Worm (Caenorhabditis elegans) whole organism, late embryonic: Measurements from ENCODE around the gene hsp-6.
A peak's percentile ranks its signal among the peaks of the same experiment; 100 is the strongest.

Source experiments
- C08G9.2 ChIP-seq: sonication (generic microtip); optimal IDR thresholded peaks from 2 replicates; lab custom pipeline; 2016; ENCODE audit warnings: mild to moderate bottlenecking, missing genetic modification characterization, moderate library complexity, missing compliant biosample characterization
- F13H6.1 ChIP-seq: sonication (generic microtip); optimal IDR thresholded peaks from 2 replicates; lab custom pipeline; 2016; ENCODE audit warnings: missing genetic modification characterization, missing compliant biosample characterization
- K02D7.2 ChIP-seq: sonication (generic microtip); optimal IDR thresholded peaks from 2 replicates; lab custom pipeline; 2017; ENCODE audit warnings: mild to moderate bottlenecking, missing genetic modification characterization, missing compliant biosample characterization
- Y22D7AL.16 ChIP-seq: sonication (generic microtip); optimal IDR thresholded peaks from 2 replicates; lab custom pipeline; 2016; ENCODE audit warnings: missing genetic modification characterization, missing compliant biosample characterization
- ahr-1 ChIP-seq: sonication (generic microtip); optimal IDR thresholded peaks from 2 replicates; lab custom pipeline; 2016; ENCODE audit warnings: missing genetic modification characterization, missing compliant biosample characterization
- ceh-18 ChIP-seq: sonication (generic microtip); optimal IDR thresholded peaks from 2 replicates; lab custom pipeline; 2016; ENCODE audit warnings: missing genetic modification characterization, missing compliant biosample characterization
- ceh-19 ChIP-seq: fragments of 200-800 bp; sonication (Bioruptor generic); optimal IDR thresholded peaks from 2 replicates; lab custom pipeline; 2018; ENCODE audit warnings: mild to moderate bottlenecking, missing genetic modification characterization, missing compliant biosample characterization
- ceh-2 ChIP-seq: sonication (generic microtip); optimal IDR thresholded peaks from 2 replicates; lab custom pipeline; 2016; ENCODE audit warnings: missing genotype, missing genetic modification characterization, missing compliant biosample characterization
- ceh-30 ChIP-seq: fragments of 150-350 bp; optimal IDR thresholded peaks from 2 replicates; lab custom pipeline; 2014; ENCODE audit warnings: missing biosample characterization, missing genetic modification characterization
- ceh-31 ChIP-seq: sonication (generic microtip); optimal IDR thresholded peaks from 2 replicates; lab custom pipeline; 2016; ENCODE audit warnings: missing genetic modification characterization, missing compliant biosample characterization
- ceh-34 ChIP-seq: sonication (generic microtip); optimal IDR thresholded peaks from 2 replicates; lab custom pipeline; 2016; ENCODE audit warnings: mild to moderate bottlenecking, missing genetic modification characterization, missing compliant biosample characterization
- ceh-45 ChIP-seq: fragments of 200-800 bp; sonication (Bioruptor generic); IDR thresholded peaks from 2 replicates; pipeline ENCODE4 v1.3.6; 2022; ENCODE audit warnings: missing genetic modification reagents, missing genetic modification characterization, missing compliant biosample characterization
- ceh-9 ChIP-seq: sonication (generic microtip); optimal IDR thresholded peaks from 2 replicates; lab custom pipeline; 2016; ENCODE audit warnings: mild to moderate bottlenecking, missing genetic modification characterization, inconsistent platforms, missing compliant biosample characterization
- dmd-4 ChIP-seq: sonication (generic microtip); optimal IDR thresholded peaks from 2 replicates; lab custom pipeline; 2016; ENCODE audit warnings: borderline replicate concordance, missing genetic modification characterization, missing compliant biosample characterization
- dve-1 ChIP-seq: sonication (generic microtip); optimal IDR thresholded peaks from 2 replicates; lab custom pipeline; 2017; ENCODE audit warnings: antibody characterized with exemption, mild to moderate bottlenecking, missing genetic modification characterization, missing compliant biosample characterization
- elt-2 ChIP-seq: sonication (generic microtip); optimal IDR thresholded peaks from 2 replicates; lab custom pipeline; 2016; ENCODE audit warnings: missing genetic modification reagents, missing genetic modification characterization, missing compliant biosample characterization
- ets-4 ChIP-seq: sonication (generic microtip); optimal IDR thresholded peaks from 2 replicates; lab custom pipeline; 2016; ENCODE audit warnings: missing genetic modification characterization, missing compliant biosample characterization
- eyg-1 ChIP-seq: sonication (generic microtip); optimal IDR thresholded peaks from 2 replicates; lab custom pipeline; 2016; ENCODE audit warnings: missing genotype, missing genetic modification characterization, missing compliant biosample characterization
- fax-1 ChIP-seq: sonication (generic microtip); optimal IDR thresholded peaks from 2 replicates; lab custom pipeline; 2016; ENCODE audit warnings: missing genotype, missing genetic modification characterization, missing compliant biosample characterization
- gmeb-2 ChIP-seq: sonication (generic microtip); optimal IDR thresholded peaks from 2 replicates; lab custom pipeline; 2016; ENCODE audit warnings: missing genetic modification characterization, inconsistent platforms, missing compliant biosample characterization
- hlh-13 ChIP-seq: fragments of 200-800 bp; sonication (Bioruptor generic); optimal IDR thresholded peaks from 2 replicates; lab custom pipeline; 2018; ENCODE audit warnings: mild to moderate bottlenecking, missing genetic modification characterization, missing compliant biosample characterization
- hlh-15 ChIP-seq: sonication (generic microtip); optimal IDR thresholded peaks from 2 replicates; lab custom pipeline; 2016; ENCODE audit warnings: missing genetic modification characterization, missing compliant biosample characterization
- hlh-30 ChIP-seq: sonication (generic microtip); optimal IDR thresholded peaks from 2 replicates; lab custom pipeline; 2017; ENCODE audit warnings: antibody characterized with exemption, missing genetic modification characterization, missing compliant biosample characterization; ENCODE audit not compliant: insufficient read depth
- hlh-8 ChIP-seq: sonication (generic microtip); optimal IDR thresholded peaks from 2 replicates; lab custom pipeline; 2016; ENCODE audit warnings: missing genotype, missing genetic modification characterization, missing compliant biosample characterization
- nfya-1 ChIP-seq: sonication (generic microtip); optimal IDR thresholded peaks from 2 replicates; lab custom pipeline; 2017; ENCODE audit warnings: missing genetic modification characterization, mild to moderate bottlenecking, missing compliant biosample characterization, antibody characterized with exemption, moderate library complexity
- pat-9 ChIP-seq: fragments of 200-800 bp; sonication (Bioruptor generic); optimal IDR thresholded peaks from 2 replicates; lab custom pipeline; 2018; ENCODE audit warnings: mild to moderate bottlenecking, missing genetic modification characterization, moderate library complexity, missing compliant biosample characterization
- pax-1 ChIP-seq: fragments of 150-350 bp; optimal IDR thresholded peaks from 2 replicates; lab custom pipeline; 2014; ENCODE audit warnings: missing biosample characterization, missing genetic modification characterization
- pqm-1 ChIP-seq: sonication (generic microtip); optimal IDR thresholded peaks from 2 replicates; lab custom pipeline; 2016; ENCODE audit warnings: missing genetic modification characterization, missing compliant biosample characterization
- pros-1 ChIP-seq: fragments of 150-350 bp; optimal IDR thresholded peaks from 2 replicates; lab custom pipeline; 2014; ENCODE audit warnings: missing biosample characterization, missing genetic modification reagents, missing genetic modification characterization
- rnt-1 ChIP-seq: sonication (generic microtip); optimal IDR thresholded peaks from 2 replicates; lab custom pipeline; 2016; ENCODE audit warnings: missing genetic modification characterization, missing compliant biosample characterization
- sox-4 ChIP-seq: sonication (generic microtip); optimal IDR thresholded peaks from 2 replicates; lab custom pipeline; 2017; ENCODE audit warnings: mild to moderate bottlenecking, missing genetic modification characterization, inconsistent platforms, missing compliant biosample characterization
- syd-9 ChIP-seq: sonication (generic microtip); optimal IDR thresholded peaks from 2 replicates; lab custom pipeline; 2016; ENCODE audit warnings: mild to moderate bottlenecking, missing genetic modification characterization, moderate library complexity, missing compliant biosample characterization
- tbx-2 ChIP-seq: sonication (generic microtip); optimal IDR thresholded peaks from 2 replicates; lab custom pipeline; 2016; ENCODE audit warnings: missing genetic modification characterization, missing compliant biosample characterization
- ttx-3 ChIP-seq: sonication (generic microtip); optimal IDR thresholded peaks from 2 replicates; lab custom pipeline; 2016; ENCODE audit warnings: missing genetic modification reagents, missing genetic modification characterization, missing compliant biosample characterization
- unc-3 ChIP-seq, 2 experiments: fragments of 200-800 bp in 1 of 2; sonication (Bioruptor generic) in 1 of 2; sonication (generic microtip) in 1 of 2; conservative IDR thresholded peaks in 1 of 2; optimal IDR thresholded peaks in 1 of 2; 2 replicates each; pipeline versions ENCODE4 v1.3.6 to Lab custom; 2016 to 2022; ENCODE audit warnings: missing compliant biosample characterization in 2 of 2, missing genetic modification characterization in 2 of 2, missing genetic modification reagents in 1 of 2
- unc-42 ChIP-seq: sonication (generic microtip); optimal IDR thresholded peaks from 2 replicates; lab custom pipeline; 2016; ENCODE audit warnings: missing genotype, missing genetic modification characterization, missing compliant biosample characterization
- unc-55 ChIP-seq: sonication (generic microtip); optimal IDR thresholded peaks from 2 replicates; lab custom pipeline; 2017; ENCODE audit warnings: missing biosample characterization, missing genetic modification reagents, missing genetic modification characterization
- unc-86 ChIP-seq: sonication (generic microtip); optimal IDR thresholded peaks from 2 replicates; lab custom pipeline; 2016; ENCODE audit warnings: missing genetic modification characterization, missing compliant biosample characterization
- ztf-16 ChIP-seq: sonication (generic microtip); optimal IDR thresholded peaks from 2 replicates; lab custom pipeline; 2017; ENCODE audit warnings: missing genetic modification characterization, missing compliant biosample characterization

The hsp-6 gene

DNA sequence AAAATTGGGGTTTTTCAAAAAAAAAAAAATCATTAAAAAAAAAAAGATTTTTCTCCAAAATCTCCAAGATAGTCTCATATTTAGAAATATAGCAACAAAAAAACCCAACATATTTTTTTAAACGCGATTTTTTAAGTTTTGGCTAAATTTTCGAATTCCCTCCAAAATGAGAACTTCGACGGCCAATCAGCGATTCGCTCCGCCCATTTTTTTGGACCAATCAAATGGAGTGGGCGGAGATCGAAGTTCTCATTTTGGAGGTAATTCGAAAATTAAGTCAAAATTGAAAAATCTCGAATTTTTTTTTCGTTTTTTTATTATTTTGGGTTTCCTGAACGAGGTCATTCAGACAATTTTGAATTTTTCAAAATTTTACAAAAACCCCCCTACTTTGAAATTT, 12.7 kb downstream of the hsp-6 start:
- TF ChIP-seq nfya-1 (peak; percentile 53), C08G9.2 (tag; lab: Kevin White, UChicago) (no peak)

DNA sequence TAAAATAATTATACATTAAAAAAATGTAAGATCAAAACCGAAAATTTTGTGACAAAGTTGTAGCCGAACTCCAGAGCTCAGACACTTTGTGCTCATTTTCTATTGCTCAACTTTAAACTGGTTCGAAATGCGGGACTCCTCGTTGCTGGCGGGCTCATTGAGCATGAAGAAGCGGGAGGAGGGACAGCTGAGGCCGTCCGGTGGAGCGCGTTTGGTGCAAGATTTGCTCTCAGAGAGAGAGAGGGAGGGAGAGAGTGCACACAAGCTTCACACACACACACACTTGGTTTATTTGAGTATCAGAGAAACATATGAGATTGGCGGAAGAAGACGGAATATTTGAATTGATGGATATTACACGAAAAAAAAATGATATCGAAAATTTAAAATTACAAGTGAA, 15.9 kb downstream of the hsp-6 start:
- TF ChIP-seq hlh-8 (tag; lab: Kevin White, UChicago) (peak; percentile 4), nfya-1 (peak; percentile 56), C08G9.2 (tag; lab: Kevin White, UChicago) (no peak), F13H6.1 (tag; lab: Kevin White, UChicago) (no peak), pax-1 (tag; lab: Kevin White, UChicago) (no peak), fax-1 (tag; lab: Kevin White, UChicago) (no peak), pqm-1 (tag; lab: Kevin White, UChicago) (no peak), ceh-2 (peak; percentile 26), sox-4 (tag; lab: Kevin White, UChicago) (no peak), ceh-45 (GFP tag; lab: Robert Waterston, UW) (no peak), gmeb-2 (no peak), syd-9 (tag; lab: Kevin White, UChicago) (no peak), unc-55 (peak; percentile 43), unc-86 (tag; lab: Kevin White, UChicago) (no peak), hlh-15 (tag; lab: Kevin White, UChicago) (no peak), ceh-34 (tag; lab: Kevin White, UChicago) (peak; percentile 29), unc-42 (peak; percentile 24), tbx-2 (peak; percentile 40), ahr-1 (tag; lab: Kevin White, UChicago) (no peak), pros-1 (tag; lab: Kevin White, UChicago) (peak; percentile 43), elt-2 (no peak), dve-1 (no peak), hlh-13 (no peak), ets-4 (no peak), ttx-3 (tag; lab: Kevin White, UChicago) (no peak), rnt-1 (no peak), ceh-30 (tag; lab: Kevin White, UChicago) (no peak), dmd-4 (tag; lab: Kevin White, UChicago) (no peak), ztf-16 (no peak), ceh-19 (GFP tag; lab: Kevin White, UChicago) (peak; percentile 31), ceh-18 (tag; lab: Kevin White, UChicago) (peak; percentile 43), ceh-31 (tag; lab: Kevin White, UChicago) (peak; percentile 57), unc-3 (GFP tag; conservative IDR thresholded peaks at IDR 0.05; lab: Robert Waterston, UW) (no peak), unc-3 (tag; optimal IDR thresholded peaks at IDR 0.05; lab: Kevin White, UChicago) (no peak)
- TF ChIP-seq, all 69 proteins: peak for 11

- no peak for TF ChIP-seq ceh-18 (tag; lab: Kevin White, UChicago)
- no peak for TF ChIP-seq ceh-9 (tag; lab: Kevin White, UChicago)
- TF ChIP-seq tbx-2, result peak; percentile 3
- no peak for TF ChIP-seq eyg-1 (tag; lab: Kevin White, UChicago)
- no peak for TF ChIP-seq gmeb-2
These were observed 19.7 kb downstream of the hsp-6 start for ce11 chrV:4806859-4807258.

ce11 chrV:4805847-4806246, 20.7 kb downstream of the hsp-6 start, which contains the start of gene R02F11.3:
R02F11.3 (minus strand) TSS chrV:4805947.
- no peak for TF ChIP-seq pat-9 (tag; lab: Kevin White, UChicago)
- TF ChIP-seq K02D7.2 (tag; lab: Kevin White, UChicago), result no peak
- no peak for TF ChIP-seq hlh-30 (tag; lab: Kevin White, UChicago)
- no peak for TF ChIP-seq pros-1 (tag; lab: Kevin White, UChicago)
- no peak for TF ChIP-seq ceh-34 (tag; lab: Kevin White, UChicago)
- TF ChIP-seq ceh-18 (tag; lab: Kevin White, UChicago), result no peak
- no peak for TF ChIP-seq Y22D7AL.16 (tag; lab: Kevin White, UChicago)
